Worm (Caenorhabditis elegans): ENCODE data around the gene col-150.

The col-150 gene

DNA sequence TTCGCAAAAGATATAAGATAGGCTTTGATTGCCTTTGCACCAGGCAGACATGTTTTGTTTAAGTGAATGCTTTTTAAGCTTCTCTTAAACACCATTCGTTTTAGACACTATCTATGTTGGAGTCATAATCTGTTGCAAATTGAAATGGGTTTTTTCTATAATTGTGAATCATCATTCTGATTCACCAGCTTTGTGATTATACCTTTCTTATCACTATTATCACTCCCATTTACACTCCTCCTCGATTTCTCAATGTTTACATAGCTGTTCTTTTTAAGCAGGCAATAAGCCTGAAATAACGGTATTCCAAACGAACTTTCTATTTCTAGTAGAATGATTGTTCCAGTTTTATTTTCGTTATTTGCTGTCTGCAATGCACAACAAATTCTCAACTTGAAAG is 2.6 kb upstream of the col-150 start, which contains the start of gene B0024.4:
Gene B0024.4 (plus strand): TSS at position 301 of the 400 bp plus-strand sequence.
- TF ChIP-seq ama-1 (optimal IDR thresholded peaks at IDR 0.05) (no peak), F13C5.2 (tag; optimal IDR thresholded peaks at IDR 0.05) (no peak), ets-7 (tag; optimal IDR thresholded peaks at IDR 0.05) (no peak), hmbx-1 (tag; optimal IDR thresholded peaks at IDR 0.05) (no peak), scrt-1 (GFP tag; IDR thresholded peaks at IDR 0.05) (no peak), ceh-36 (tag; optimal IDR thresholded peaks at IDR 0.05) (no peak), hmg-4 (GFP tag; optimal IDR thresholded peaks at IDR 0.05) (no peak), tbx-11 (GFP tag; IDR thresholded peaks at IDR 0.05) (no peak), sea-1 (GFP tag; conservative IDR thresholded peaks at IDR 0.05) (no peak), tbx-37 (GFP tag; conservative IDR thresholded peaks at IDR 0.05) (no peak), aly-1 (tag; optimal IDR thresholded peaks at IDR 0.05) (no peak), hnd-1 (tag; optimal IDR thresholded peaks at IDR 0.05) (no peak), tra-4 (tag; optimal IDR thresholded peaks at IDR 0.05) (no peak), pes-1 (GFP tag; IDR thresholded peaks at IDR 0.05) (no peak)

DNA sequence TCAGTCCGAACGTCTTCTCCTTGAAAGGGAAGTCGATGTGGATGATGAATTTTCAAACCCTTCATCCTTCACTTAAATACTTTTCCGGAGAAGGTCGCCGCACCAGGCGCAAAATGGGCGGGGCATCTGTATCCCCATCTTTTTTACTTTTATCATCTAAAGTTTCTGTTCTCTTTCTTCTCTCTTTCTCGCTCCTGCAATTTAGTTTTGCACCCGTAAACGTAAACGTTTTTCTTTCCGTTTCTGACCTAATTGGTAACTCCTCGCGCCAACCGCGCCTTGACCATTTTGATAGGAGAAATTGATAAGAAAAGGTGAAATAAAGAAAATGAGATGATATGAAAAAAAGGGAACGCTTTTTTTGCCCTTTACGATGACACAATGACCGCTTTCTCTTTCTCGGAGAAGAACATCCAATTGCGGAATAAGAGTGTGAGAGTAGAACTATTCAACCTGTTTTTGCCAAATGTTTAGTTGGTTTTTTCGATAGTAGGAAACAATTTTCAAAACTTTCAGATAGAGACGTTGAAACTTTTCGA is 1.6 kb downstream of the col-150 start, which contains the start of gene col-149:
Gene col-149 (minus strand): TSS at position 51 of the 539 bp plus-strand sequence.
- no peak for TF ChIP-seq tra-4 (tag; optimal IDR thresholded peaks at IDR 0.05)
- TF ChIP-seq pes-1 (GFP tag; IDR thresholded peaks at IDR 0.05): no peak
- TF ChIP-seq flt-1 (GFP tag; IDR thresholded peaks at IDR 0.05): no peak
- no peak for TF ChIP-seq tbx-37 (GFP tag; conservative IDR thresholded peaks at IDR 0.05)
- TF ChIP-seq ceh-13 (GFP tag; optimal IDR thresholded peaks at IDR 0.05): no peak
- TF ChIP-seq sea-1 (GFP tag; conservative IDR thresholded peaks at IDR 0.05): no peak
- no peak for TF ChIP-seq hmbx-1 (tag; optimal IDR thresholded peaks at IDR 0.05)
- no peak for TF ChIP-seq scrt-1 (GFP tag; IDR thresholded peaks at IDR 0.05)
- TF ChIP-seq ets-7 (tag; optimal IDR thresholded peaks at IDR 0.05): no peak
- TF ChIP-seq ama-1 (optimal IDR thresholded peaks at IDR 0.05): no peak
- TF ChIP-seq hmg-4 (GFP tag; optimal IDR thresholded peaks at IDR 0.05): no peak
- TF ChIP-seq aly-1 (tag; optimal IDR thresholded peaks at IDR 0.05): no peak
- TF ChIP-seq ceh-36 (tag; optimal IDR thresholded peaks at IDR 0.05): no peak
- no peak for TF ChIP-seq B0310.2 (tag; optimal IDR thresholded peaks at IDR 0.05)
- no peak for TF ChIP-seq F13C5.2 (tag; optimal IDR thresholded peaks at IDR 0.05)
- no peak for TF ChIP-seq tbx-11 (GFP tag; IDR thresholded peaks at IDR 0.05)
- TF ChIP-seq hnd-1 (tag; optimal IDR thresholded peaks at IDR 0.05): no peak

ce11 chrV:10291848-10292247 is 2.6 kb downstream of the col-150 start:
- TF ChIP-seq ceh-13 (GFP tag; optimal IDR thresholded peaks at IDR 0.05): no peak
- TF ChIP-seq hmbx-1 (tag; optimal IDR thresholded peaks at IDR 0.05): no peak
- TF ChIP-seq hnd-1 (tag; optimal IDR thresholded peaks at IDR 0.05): no peak
- TF ChIP-seq tbx-11 (GFP tag; IDR thresholded peaks at IDR 0.05): no peak
- TF ChIP-seq flt-1 (GFP tag; IDR thresholded peaks at IDR 0.05): no peak
- no peak for TF ChIP-seq ets-7 (tag; optimal IDR thresholded peaks at IDR 0.05)
- no peak for TF ChIP-seq ceh-36 (tag; optimal IDR thresholded peaks at IDR 0.05)
- no peak for TF ChIP-seq hmg-4 (GFP tag; optimal IDR thresholded peaks at IDR 0.05)
- TF ChIP-seq ama-1 (optimal IDR thresholded peaks at IDR 0.05): no peak
- TF ChIP-seq pes-1 (GFP tag; IDR thresholded peaks at IDR 0.05): no peak
- no peak for TF ChIP-seq B0310.2 (tag; optimal IDR thresholded peaks at IDR 0.05)
- no peak for TF ChIP-seq tbx-37 (GFP tag; conservative IDR thresholded peaks at IDR 0.05)
- TF ChIP-seq F13C5.2 (tag; optimal IDR thresholded peaks at IDR 0.05): no peak
- no peak for TF ChIP-seq sea-1 (GFP tag; conservative IDR thresholded peaks at IDR 0.05)

- TF ChIP-seq ceh-36 (tag; optimal IDR thresholded peaks at IDR 0.05) (no peak), ets-7 (tag; optimal IDR thresholded peaks at IDR 0.05) (no peak), hmg-4 (GFP tag; optimal IDR thresholded peaks at IDR 0.05) (no peak), sea-1 (GFP tag; conservative IDR thresholded peaks at IDR 0.05) (no peak), ceh-13 (GFP tag; optimal IDR thresholded peaks at IDR 0.05) (no peak)
Measured at ce11 chrV:10289743-10290142, 4.7 kb downstream of the col-150 start, which contains the start of gene B0024.15. Gene B0024.15 (plus strand): TSS chrV:10290043.

DNA sequence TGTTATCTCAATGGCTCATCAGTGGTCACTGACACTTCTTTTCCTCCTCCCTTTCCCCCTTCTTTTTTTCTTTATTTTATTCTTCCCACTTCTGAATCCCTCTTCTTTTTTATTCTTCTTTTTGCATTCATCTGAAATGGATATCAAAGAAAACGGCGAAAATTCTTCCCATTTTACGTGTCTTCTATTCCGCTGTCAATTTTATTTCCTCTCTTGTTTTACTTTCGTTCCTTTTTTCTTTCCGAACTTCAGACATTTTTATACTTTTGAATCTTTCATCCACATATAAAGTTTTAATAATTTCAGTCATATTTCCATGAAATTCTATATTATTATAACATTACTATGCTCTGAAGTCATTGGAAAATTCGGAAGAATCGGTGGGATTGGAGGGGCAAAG is 7.2 kb downstream of the col-150 start, which contains the start of gene B0024.3:
Gene B0024.3 (plus strand): TSS at position 301 of the 400 bp plus-strand sequence.
- TF ChIP-seq hmbx-1 (tag; optimal IDR thresholded peaks at IDR 0.05) (no peak), sea-1 (GFP tag; conservative IDR thresholded peaks at IDR 0.05) (no peak), tbx-37 (GFP tag; conservative IDR thresholded peaks at IDR 0.05) (no peak), ama-1 (optimal IDR thresholded peaks at IDR 0.05) (no peak), hnd-1 (tag; optimal IDR thresholded peaks at IDR 0.05) (no peak), ceh-13 (GFP tag; optimal IDR thresholded peaks at IDR 0.05) (no peak), tra-4 (tag; optimal IDR thresholded peaks at IDR 0.05) (no peak), ets-7 (tag; optimal IDR thresholded peaks at IDR 0.05) (no peak), aly-1 (tag; optimal IDR thresholded peaks at IDR 0.05) (no peak), F13C5.2 (tag; optimal IDR thresholded peaks at IDR 0.05) (no peak), hmg-4 (GFP tag; optimal IDR thresholded peaks at IDR 0.05) (no peak), ceh-36 (tag; optimal IDR thresholded peaks at IDR 0.05) (no peak), pes-1 (GFP tag; IDR thresholded peaks at IDR 0.05) (no peak), B0310.2 (tag; optimal IDR thresholded peaks at IDR 0.05) (no peak), flt-1 (GFP tag; IDR thresholded peaks at IDR 0.05) (no peak), scrt-1 (GFP tag; IDR thresholded peaks at IDR 0.05) (no peak)

ce11 chrV:10285853-10286252 is 8.6 kb downstream of the col-150 start:
- TF ChIP-seq flt-1 (GFP tag; IDR thresholded peaks at IDR 0.05): no peak
- no peak for TF ChIP-seq tra-4 (tag; optimal IDR thresholded peaks at IDR 0.05)
- no peak for TF ChIP-seq pes-1 (GFP tag; IDR thresholded peaks at IDR 0.05)
- TF ChIP-seq tbx-37 (GFP tag; conservative IDR thresholded peaks at IDR 0.05): no peak
- no peak for TF ChIP-seq sea-1 (GFP tag; conservative IDR thresholded peaks at IDR 0.05)
- TF ChIP-seq ceh-36 (tag; optimal IDR thresholded peaks at IDR 0.05): no peak
- TF ChIP-seq B0310.2 (tag; optimal IDR thresholded peaks at IDR 0.05): no peak
- no peak for TF ChIP-seq hmg-4 (GFP tag; optimal IDR thresholded peaks at IDR 0.05)
- no peak for TF ChIP-seq scrt-1 (GFP tag; IDR thresholded peaks at IDR 0.05)
- TF ChIP-seq ama-1 (optimal IDR thresholded peaks at IDR 0.05): no peak
- TF ChIP-seq F13C5.2 (tag; optimal IDR thresholded peaks at IDR 0.05): no peak
- TF ChIP-seq ets-7 (tag; optimal IDR thresholded peaks at IDR 0.05): no peak
- no peak for TF ChIP-seq hnd-1 (tag; optimal IDR thresholded peaks at IDR 0.05)
- TF ChIP-seq tbx-11 (GFP tag; IDR thresholded peaks at IDR 0.05): no peak

DNA sequence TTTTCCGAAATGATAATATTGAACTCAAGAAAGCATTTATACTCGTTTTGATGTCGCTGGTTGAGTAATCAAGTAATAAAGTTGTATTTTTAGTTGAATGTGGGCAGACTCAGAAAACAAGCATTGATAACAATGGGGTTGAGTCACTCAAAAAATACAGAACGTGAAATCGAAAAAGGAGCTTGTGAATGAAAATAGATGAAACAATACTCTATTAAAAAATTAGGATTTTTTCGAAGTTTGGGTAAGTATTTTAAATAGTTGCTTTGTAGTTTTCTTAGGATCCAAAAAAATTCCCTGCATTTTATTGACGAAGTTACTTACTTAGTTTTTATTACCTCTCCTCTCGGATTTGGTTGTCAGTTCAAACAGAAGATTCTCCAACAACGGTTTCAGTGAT is 11.0 kb downstream of the col-150 start, which contains the start of gene lys-3:
Gene lys-3 (minus strand): TSS at position 101 of the 400 bp plus-strand sequence.
- TF ChIP-seq tra-4 (tag; optimal IDR thresholded peaks at IDR 0.05) (no peak), F13C5.2 (tag; optimal IDR thresholded peaks at IDR 0.05) (no peak), ceh-13 (GFP tag; optimal IDR thresholded peaks at IDR 0.05) (no peak), ama-1 (optimal IDR thresholded peaks at IDR 0.05) (no peak), pes-1 (GFP tag; IDR thresholded peaks at IDR 0.05) (no peak), ceh-36 (tag; optimal IDR thresholded peaks at IDR 0.05) (no peak)
